Worm (Caenorhabditis elegans) whole organism, early embryonic: Measurements from ENCODE around the gene CD4.8.

Source experiments
- B0310.2 ChIP-seq: sonication (generic microtip); optimal IDR thresholded peaks from 2 replicates; lab custom pipeline; 2016; ENCODE audit warnings: mild to moderate bottlenecking, missing genetic modification characterization, missing compliant biosample characterization
- aly-1 ChIP-seq: sonication (generic microtip); optimal IDR thresholded peaks from 2 replicates; lab custom pipeline; 2016; ENCODE audit warnings: missing genetic modification characterization, missing compliant biosample characterization
- ama-1 ChIP-seq: fragments of 150-350 bp; optimal IDR thresholded peaks from 2 replicates; lab custom pipeline; 2014
- ceh-36 ChIP-seq: sonication (generic microtip); optimal IDR thresholded peaks from 2 replicates; lab custom pipeline; 2016; ENCODE audit warnings: missing genetic modification characterization, inconsistent platforms, missing compliant biosample characterization
- ets-7 ChIP-seq: sonication (generic microtip); optimal IDR thresholded peaks from 2 replicates; lab custom pipeline; 2016; ENCODE audit warnings: missing genotype, missing genetic modification characterization, missing compliant biosample characterization
- flt-1 ChIP-seq: fragments of 200-800 bp; sonication (Bioruptor generic); IDR thresholded peaks from 2 replicates; pipeline ENCODE4 v1.3.6; 2022; ENCODE audit warnings: missing genetic modification characterization, missing compliant biosample characterization
- hmbx-1 ChIP-seq: sonication (generic microtip); optimal IDR thresholded peaks from 2 replicates; lab custom pipeline; 2016; ENCODE audit warnings: mild to moderate bottlenecking, missing genetic modification characterization, missing compliant biosample characterization
- scrt-1 ChIP-seq: fragments of 200-800 bp; sonication (Bioruptor generic); IDR thresholded peaks from 2 replicates; pipeline ENCODE4 v1.3.6; 2022; ENCODE audit warnings: missing genetic modification characterization, missing compliant biosample characterization

DNA sequence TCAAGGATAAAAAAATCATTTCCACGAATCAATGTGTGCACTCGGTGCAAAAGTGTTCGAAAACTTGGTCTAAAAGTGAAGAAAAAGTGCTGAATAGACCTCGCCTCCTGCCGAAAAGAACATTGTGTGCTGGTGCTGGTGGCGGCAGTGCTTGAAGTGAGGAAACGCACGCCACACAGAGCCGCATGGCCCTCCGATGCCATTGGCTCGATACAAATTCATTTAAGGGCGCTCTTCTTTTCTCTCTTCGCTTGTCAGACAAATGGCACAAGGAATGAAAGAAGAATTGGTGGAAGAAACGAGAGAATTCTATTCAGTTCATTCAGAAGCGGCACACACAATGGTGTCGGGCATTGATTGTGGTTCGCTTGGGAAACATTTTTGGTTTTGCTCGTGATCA lies 18.9 kb downstream of the CD4.8 start:
- TF ChIP-seq ets-7 (tag; lab: Kevin White, UChicago) (no peak), ama-1 (lab: Kevin White, UChicago) (no peak), scrt-1 (no peak), B0310.2 (tag; lab: Kevin White, UChicago) (no peak), aly-1 (tag; lab: Kevin White, UChicago) (no peak), hmbx-1 (tag; lab: Kevin White, UChicago) (no peak), flt-1 (GFP tag; lab: Robert Waterston, UW) (no peak), ceh-36 (no peak)
